Worm (Caenorhabditis elegans) whole organism, young adult: ENCODE results near the gene C53D6.7.
"Not testable (repeated sequence)": the region's sequence is repeated elsewhere in the genome, so short reads cannot be mapped to it uniquely, and the experiment has no call there.

Source experiments
- B0336.3 ChIP-seq: fragments of 200-800 bp; sonication (Bioruptor generic); IDR thresholded peaks from 2 replicates; pipeline ENCODE4 v1.3.6; 2022; ENCODE audit warnings: missing genetic modification characterization, missing compliant biosample characterization
- C17E4.6 ChIP-seq: fragments of 200-800 bp; sonication (Bioruptor generic); IDR thresholded peaks from 2 replicates; pipeline ENCODE4 v1.3.6; 2022; ENCODE audit warnings: missing genetic modification reagents, missing genetic modification characterization, missing compliant biosample characterization
- D2030.7 ChIP-seq: fragments of 200-800 bp; sonication (Bioruptor generic); IDR thresholded peaks from 2 replicates; pipeline ENCODE4 v1.3.6; 2022; ENCODE audit warnings: missing genetic modification reagents, missing genetic modification characterization, missing compliant biosample characterization
- F33H1.4 ChIP-seq: fragments of 200-800 bp; sonication (Bioruptor generic); IDR thresholded peaks from 2 replicates; pipeline ENCODE4 v1.3.6; 2022; ENCODE audit warnings: missing genetic modification reagents, missing genetic modification characterization, missing compliant biosample characterization
- F49E8.2 ChIP-seq: sonication (generic microtip); optimal IDR thresholded peaks from 3 replicates; lab custom pipeline; 2017; ENCODE audit warnings: missing genetic modification characterization, mild to moderate bottlenecking, missing compliant biosample characterization, antibody characterized with exemption, moderate library complexity; ENCODE audit not compliant: insufficient read depth
- F52B5.7 ChIP-seq: sonication (generic microtip); optimal IDR thresholded peaks from 2 replicates; lab custom pipeline; 2016; ENCODE audit warnings: mild to moderate bottlenecking, missing genetic modification characterization, missing compliant biosample characterization
- Y79H2A.3 ChIP-seq: fragments of 200-800 bp; sonication (Bioruptor generic); conservative IDR thresholded peaks from 2 replicates; pipeline ENCODE4 v1.3.6; 2022; ENCODE audit warnings: missing genetic modification reagents, missing genetic modification characterization, missing compliant biosample characterization
- Y95B8A.8 ChIP-seq: fragments of 200-800 bp; sonication (Bioruptor generic); IDR thresholded peaks from 2 replicates; pipeline ENCODE4 v1.3.6; 2022; ENCODE audit warnings: missing genetic modification reagents, missing genetic modification characterization, missing compliant biosample characterization
- aptf-2 ChIP-seq: fragments of 200-800 bp; sonication (Bioruptor generic); conservative IDR thresholded peaks from 2 replicates; pipeline ENCODE4 v1.3.6; 2022; ENCODE audit warnings: missing genetic modification reagents, missing genetic modification characterization, missing compliant biosample characterization
- attf-5 ChIP-seq: fragments of 200-800 bp; sonication (Bioruptor generic); optimal IDR thresholded peaks from 2 replicates; lab custom pipeline; 2018; ENCODE audit warnings: mild to moderate bottlenecking, missing genetic modification characterization, missing compliant biosample characterization
- attf-6 ChIP-seq: fragments of 200-800 bp; sonication (Bioruptor generic); IDR thresholded peaks from 2 replicates; pipeline ENCODE4 v1.3.6; 2022; ENCODE audit warnings: missing genetic modification reagents, missing genetic modification characterization, missing compliant biosample characterization
- ceh-91 ChIP-seq: fragments of 200-800 bp; sonication (Bioruptor generic); IDR thresholded peaks from 2 replicates; pipeline ENCODE4 v1.3.6; 2022; ENCODE audit warnings: missing genetic modification reagents, missing genetic modification characterization, missing compliant biosample characterization
- dox-1 ChIP-seq: fragments of 200-800 bp; sonication (Bioruptor generic); IDR thresholded peaks from 2 replicates; pipeline ENCODE4 v1.3.6; 2022; ENCODE audit warnings: missing genetic modification reagents, missing genetic modification characterization, missing compliant biosample characterization
- efl-1 ChIP-seq: fragments of 150-350 bp; optimal IDR thresholded peaks from 2 replicates; lab custom pipeline; 2014; ENCODE audit warnings: missing biosample characterization, missing genetic modification reagents, missing genetic modification characterization
- egrh-3 ChIP-seq: fragments of 200-800 bp; sonication (Bioruptor generic); IDR thresholded peaks from 2 replicates; pipeline ENCODE4 v1.3.6; 2022; ENCODE audit warnings: missing genetic modification reagents, missing genetic modification characterization, missing compliant biosample characterization
- hlh-12 ChIP-seq: sonication (generic microtip); optimal IDR thresholded peaks from 2 replicates; lab custom pipeline; 2016; ENCODE audit warnings: missing genetic modification characterization, missing compliant biosample characterization
- hmg-1.2 ChIP-seq: fragments of 200-800 bp; sonication (Bioruptor generic); IDR thresholded peaks from 2 replicates; pipeline ENCODE4 v1.3.6; 2022; ENCODE audit warnings: missing genetic modification reagents, missing genetic modification characterization, missing compliant biosample characterization
- hmg-20 ChIP-seq: fragments of 200-800 bp; sonication (Bioruptor generic); IDR thresholded peaks from 2 replicates; pipeline ENCODE4 v1.3.6; 2022; ENCODE audit warnings: missing genetic modification reagents, missing genetic modification characterization, missing compliant biosample characterization
- hsf-1 ChIP-seq: fragments of 200-800 bp; sonication (Bioruptor generic); IDR thresholded peaks from 2 replicates; pipeline ENCODE4 v1.3.6; 2022; ENCODE audit warnings: missing genetic modification reagents, missing genetic modification characterization, missing compliant biosample characterization
- lin-54 ChIP-seq: fragments of 200-800 bp; sonication (Bioruptor generic); optimal IDR thresholded peaks from 2 replicates; lab custom pipeline; 2018; ENCODE audit warnings: mild to moderate bottlenecking, missing genetic modification characterization, missing compliant biosample characterization
- lsl-1 ChIP-seq: fragments of 200-800 bp; sonication (Bioruptor generic); optimal IDR thresholded peaks from 2 replicates; lab custom pipeline; 2018; ENCODE audit warnings: mild to moderate bottlenecking, missing genetic modification characterization, moderate library complexity, missing compliant biosample characterization
- madf-3 ChIP-seq: fragments of 200-800 bp; sonication (Bioruptor generic); IDR thresholded peaks from 2 replicates; pipeline ENCODE4 v1.3.6; 2022; ENCODE audit warnings: missing genetic modification reagents, missing genetic modification characterization, missing compliant biosample characterization
- madf-6 ChIP-seq: fragments of 200-800 bp; sonication (Bioruptor generic); IDR thresholded peaks from 2 replicates; pipeline ENCODE4 v1.3.6; 2022; ENCODE audit warnings: missing genetic modification reagents, missing genetic modification characterization, missing compliant biosample characterization
- madf-8 ChIP-seq: fragments of 200-800 bp; sonication (Bioruptor generic); conservative IDR thresholded peaks from 2 replicates; pipeline ENCODE4 v1.3.6; 2022; ENCODE audit warnings: missing genetic modification reagents, missing genetic modification characterization, missing compliant biosample characterization
- nfyb-1 ChIP-seq: fragments of 200-800 bp; sonication (Bioruptor generic); IDR thresholded peaks from 2 replicates; pipeline ENCODE4 v1.3.6; 2022; ENCODE audit warnings: missing genetic modification reagents, missing genetic modification characterization, missing compliant biosample characterization
- nhr-80 ChIP-seq: sonication (generic microtip); optimal IDR thresholded peaks from 2 replicates; lab custom pipeline; 2016; ENCODE audit warnings: missing genetic modification characterization, missing compliant biosample characterization
- pbrm-1 ChIP-seq: fragments of 200-800 bp; sonication (Bioruptor generic); IDR thresholded peaks from 2 replicates; pipeline ENCODE4 v1.3.6; 2022; ENCODE audit warnings: missing genetic modification reagents, missing genetic modification characterization, missing compliant biosample characterization
- rcor-1 ChIP-seq: fragments of 200-800 bp; sonication (Bioruptor generic); IDR thresholded peaks from 2 replicates; pipeline ENCODE4 v1.3.6; 2022; ENCODE audit warnings: missing genetic modification reagents, missing genetic modification characterization, missing compliant biosample characterization
- rpc-1 ChIP-seq, 2 experiments: fragments of 150-350 bp in 1 of 2; sonication (generic microtip) in 1 of 2; optimal IDR thresholded peaks; 2 replicates each; lab custom pipeline; 2014 to 2018; ENCODE audit warnings: missing biosample characterization in 1 of 2, missing genetic modification characterization in 1 of 2, missing genetic modification reagents in 1 of 2, missing genotype in 1 of 2
- sea-2 ChIP-seq: fragments of 200-800 bp; sonication (Bioruptor generic); IDR thresholded peaks from 2 replicates; pipeline ENCODE4 v1.3.6; 2022; ENCODE audit warnings: missing genetic modification characterization, missing compliant biosample characterization
- snpc-1.1 ChIP-seq: sonication (generic microtip); optimal IDR thresholded peaks from 2 replicates; lab custom pipeline; 2017; ENCODE audit warnings: missing genetic modification characterization, mild to moderate bottlenecking, missing compliant biosample characterization, antibody characterized with exemption, moderate library complexity, missing genotype, missing genetic modification reagents; ENCODE audit not compliant: insufficient read depth
- snpc-4 ChIP-seq, 5 experiments: fragments of 150-350 bp in 1 of 5; sonication (generic microtip) in 4 of 5; optimal IDR thresholded peaks; 2 replicates each; lab custom pipeline; 2014 to 2018; ENCODE audit warnings: missing genetic modification characterization in 5 of 5, missing biosample characterization in 3 of 5, antibody characterized with exemption in 2 of 5, mild to moderate bottlenecking in 2 of 5, missing compliant biosample characterization in 2 of 5, missing genotype in 2 of 5, moderate library complexity in 2 of 5, missing genetic modification reagents in 1 of 5
- tbp1 ChIP-seq: fragments of 200-800 bp; sonication (Bioruptor generic); optimal IDR thresholded peaks from 2 replicates; lab custom pipeline; 2018; ENCODE audit warnings: mild to moderate bottlenecking, missing genetic modification characterization, missing compliant biosample characterization
- ztf-28 ChIP-seq: fragments of 200-800 bp; sonication (Bioruptor generic); IDR thresholded peaks from 2 replicates; pipeline ENCODE4 v1.3.6; 2022; ENCODE audit warnings: missing genetic modification reagents, missing genetic modification characterization, missing compliant biosample characterization

Gene C53D6.7

DNA sequence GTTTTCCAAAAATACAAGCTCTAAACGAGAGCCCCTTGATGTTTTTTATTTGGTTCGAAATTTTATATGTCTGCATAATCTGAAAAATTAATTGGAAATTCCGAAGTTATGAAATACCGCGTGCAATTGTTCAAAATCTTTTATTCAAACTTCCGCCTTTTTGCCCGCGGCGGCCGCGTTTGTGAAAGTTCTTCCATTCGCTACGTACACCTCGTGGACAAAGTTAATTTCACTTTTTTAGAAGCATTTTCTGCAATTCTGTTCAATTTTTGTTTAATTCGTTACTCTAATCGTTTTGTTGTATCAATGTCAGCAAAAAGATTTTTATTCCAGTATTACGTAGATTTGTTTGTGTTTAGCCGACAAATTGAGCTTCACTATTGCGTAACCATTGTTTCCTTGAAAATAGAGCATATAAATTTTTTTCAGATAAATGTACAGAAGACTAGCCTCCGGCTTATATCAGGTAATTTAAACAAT is 37.3 kb upstream of the C53D6.7 start, which contains the start of gene mppb-1 (continued):
- TF ChIP-seq madf-6 (GFP tag; lab: Robert Waterston, UW) (peak; percentile 51; the same call in 1 of the 2 replicates), attf-6 (GFP tag; lab: Robert Waterston, UW) (0 out of 2 replicates have a peak, but pooled peaks have one; percentile 23), C17E4.6 (GFP tag; lab: Robert Waterston, UW) (no peak), D2030.7 (GFP tag; lab: Robert Waterston, UW) (peak; percentile 40; the same call in 1 of the 2 replicates)
- TF ChIP-seq, all 124 proteins: peak for 58

ce11 chrIV:9070188-9070587 is 33.2 kb upstream of the C53D6.7 start:
- TF ChIP-seq sea-2 (no peak), nhr-80 (peak; percentile 47), F52B5.7 (tag; lab: Kevin White, UChicago) (no peak)
- TF ChIP-seq, all 124 proteins: peak for 1

ce11 chrIV:9069703-9070102 is 32.7 kb upstream of the C53D6.7 start, which contains the start of gene nhr-11:
nhr-11 (plus strand) TSS chrIV:9070003.
- TF ChIP-seq hlh-12 (no peak), aptf-2 (GFP tag; lab: Robert Waterston, UW) (no peak), attf-5 (GFP tag; lab: Kevin White, UChicago) (no peak), nhr-80 (no peak), madf-8 (GFP tag; lab: Robert Waterston, UW) (no peak), F33H1.4 (no peak)
- TF ChIP-seq, all 124 proteins: peak for 0

DNA sequence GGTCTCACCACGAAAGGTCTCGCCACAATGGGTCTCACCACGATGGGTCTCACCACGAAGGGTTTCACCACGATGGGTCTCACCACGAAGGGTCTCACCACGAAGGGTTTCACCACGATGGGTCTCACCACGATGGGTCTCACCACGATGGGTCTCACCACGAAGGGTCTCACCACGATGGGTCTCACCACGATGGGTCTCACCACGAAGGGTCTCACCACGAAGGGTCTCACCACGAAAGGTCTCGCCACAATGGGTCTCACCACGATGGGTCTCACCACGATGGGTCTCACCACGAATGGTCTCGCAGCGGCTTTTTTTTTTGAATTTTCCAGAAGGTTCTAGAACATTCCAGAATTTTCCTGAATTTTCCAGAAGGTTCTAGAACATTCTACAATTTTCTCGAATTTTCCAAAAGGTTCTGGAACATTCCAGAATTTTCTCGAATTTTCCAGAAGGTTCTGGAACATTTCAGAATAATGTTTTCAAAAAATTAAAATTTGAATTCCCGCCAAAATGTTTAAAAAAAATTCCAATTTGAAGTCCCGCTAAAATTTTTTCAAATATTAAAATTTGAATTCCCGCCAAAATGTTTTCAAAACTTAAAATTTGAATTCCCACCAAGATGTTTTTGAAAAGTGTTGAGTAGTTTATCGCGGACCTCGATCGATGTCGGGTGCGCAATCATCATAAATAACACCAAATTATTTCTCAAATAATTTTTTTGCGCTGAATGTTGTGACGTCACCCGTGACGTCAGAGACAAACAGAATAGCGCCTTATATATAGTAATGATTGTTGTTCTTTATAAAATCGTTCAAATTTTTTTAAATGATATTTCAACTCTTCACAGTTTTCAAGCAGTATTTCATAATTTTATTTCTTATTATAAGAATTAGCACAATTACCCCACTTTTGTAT is 30.6 kb upstream of the C53D6.7 start:
- TF ChIP-seq dox-1 (GFP tag; lab: Robert Waterston, UW): peak; percentile 70
- TF ChIP-seq snpc-1.1 (tag; lab: Kevin White, UChicago): peak; percentile 55
- peak; percentile 51 for TF ChIP-seq D2030.7 (GFP tag; lab: Robert Waterston, UW)
- TF ChIP-seq hmg-20 (GFP tag; lab: Robert Waterston, UW): 0 out of 2 replicates have a peak, but pooled peaks have one; percentile 6
- TF ChIP-seq pbrm-1 (GFP tag; lab: Robert Waterston, UW): peak; percentile 91
- peak; percentile 17; the same call in 1 of the 2 replicates for TF ChIP-seq egrh-3
- TF ChIP-seq F33H1.4: peak; percentile 68
- peak; percentile 49 for TF ChIP-seq madf-6 (GFP tag; lab: Robert Waterston, UW)
- peak; percentile 98 for TF ChIP-seq hsf-1 (GFP tag; lab: Robert Waterston, UW)
- TF ChIP-seq B0336.3 (GFP tag; lab: Robert Waterston, UW): 0 out of 2 replicates have a peak, but pooled peaks have one; percentile 26
- 0 out of 2 replicates have a peak, but pooled peaks have one; percentile 9 for TF ChIP-seq Y79H2A.3
- TF ChIP-seq ztf-28 (GFP tag; lab: Robert Waterston, UW): peak; percentile 13; the same call in 1 of the 2 replicates
- peak; percentile 26 for TF ChIP-seq lsl-1
- TF ChIP-seq nfyb-1 (GFP tag; lab: Robert Waterston, UW): 0 out of 2 replicates have a peak, but pooled peaks have one; percentile 20
- TF ChIP-seq efl-1 (GFP tag; lab: Kevin White, UChicago): peak; percentile 20
- 0 out of 2 replicates have a peak, but pooled peaks have one; percentile 14 for TF ChIP-seq ceh-91 (GFP tag; lab: Robert Waterston, UW)
- TF ChIP-seq F49E8.2 (tag; lab: Kevin White, UChicago): peak; percentile 7
- peak; percentile 65 for TF ChIP-seq hmg-1.2 (GFP tag; lab: Robert Waterston, UW)
- peak; percentile 74 for TF ChIP-seq lin-54
- TF ChIP-seq Y95B8A.8 (GFP tag; lab: Robert Waterston, UW): 0 out of 2 replicates have a peak, but pooled peaks have one; percentile 55
- peak; percentile 15 for TF ChIP-seq tbp1 (GFP tag; lab: Kevin White, UChicago)
- peak; percentile 92 for TF ChIP-seq attf-6 (GFP tag; lab: Robert Waterston, UW)
- TF ChIP-seq madf-3 (GFP tag; lab: Robert Waterston, UW): 0 out of 2 replicates have a peak, but pooled peaks have one; percentile 14
- peak; percentile 19; the same call in 1 of the 2 replicates for TF ChIP-seq rcor-1 (GFP tag; lab: Robert Waterston, UW)
- not testable (repeated sequence) for TF ChIP-seq snpc-4 (GFP tag; optimal IDR thresholded peaks at IDR 0.05; lab: Kevin White, UChicago); rpc-1 (tag; optimal IDR thresholded peaks at IDR 0.05; lab: Kevin White, UChicago)
- TF ChIP-seq snpc-4 (tag; optimal IDR thresholded peaks at IDR 0.05; lab: Kevin White, UChicago): peak in 3 of 4 experiments; percentile 51 to 88 (median 61)
- peak; percentile 27 for TF ChIP-seq rpc-1 (optimal IDR thresholded peaks at IDR 0.05; lab: Kevin White, UChicago)
